Worm (Caenorhabditis elegans): Measurements from ENCODE around the gene srx-130.

Gene srx-130

DNA sequence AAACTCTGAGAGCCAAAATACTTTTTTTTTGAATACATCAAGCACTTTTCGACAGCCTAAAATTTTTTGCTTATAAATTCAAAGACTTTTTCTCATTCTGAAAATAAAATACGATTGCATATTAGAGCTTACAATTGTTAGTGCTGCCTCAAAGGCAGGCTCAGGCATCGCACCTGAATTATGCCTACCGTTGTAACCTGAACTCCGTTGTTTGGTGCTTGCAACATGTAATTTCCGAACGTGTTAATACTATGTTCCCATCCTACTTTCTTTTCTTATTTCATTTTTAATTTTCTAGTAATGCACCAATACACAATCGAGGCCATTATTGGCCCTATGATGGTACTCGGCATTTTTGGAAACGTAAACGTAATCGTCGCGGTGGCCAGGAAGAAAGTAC is 44.1 kb downstream of the srx-130 start, which contains the start of gene srsx-19:
TSS of gene srsx-19 (plus strand) at position 301 of the 400 bp plus-strand sequence.
- no peak for TF ChIP-seq mdl-1 (tag; optimal IDR thresholded peaks at IDR 0.05)
- no peak for TF ChIP-seq egl-27 (tag; optimal IDR thresholded peaks at IDR 0.05)
- TF ChIP-seq R02D3.7 (tag; optimal IDR thresholded peaks at IDR 0.05) = no peak
- TF ChIP-seq alr-1 (tag; optimal IDR thresholded peaks at IDR 0.05) = no peak
- no peak for TF ChIP-seq ceh-82 (tag; optimal IDR thresholded peaks at IDR 0.05)
- TF ChIP-seq sma-9 (GFP tag; optimal IDR thresholded peaks at IDR 0.05) = no peak
- no peak for TF ChIP-seq sma-9 (tag; optimal IDR thresholded peaks at IDR 0.05)
- TF ChIP-seq ztf-11 (tag; optimal IDR thresholded peaks at IDR 0.05) = no peak

DNA sequence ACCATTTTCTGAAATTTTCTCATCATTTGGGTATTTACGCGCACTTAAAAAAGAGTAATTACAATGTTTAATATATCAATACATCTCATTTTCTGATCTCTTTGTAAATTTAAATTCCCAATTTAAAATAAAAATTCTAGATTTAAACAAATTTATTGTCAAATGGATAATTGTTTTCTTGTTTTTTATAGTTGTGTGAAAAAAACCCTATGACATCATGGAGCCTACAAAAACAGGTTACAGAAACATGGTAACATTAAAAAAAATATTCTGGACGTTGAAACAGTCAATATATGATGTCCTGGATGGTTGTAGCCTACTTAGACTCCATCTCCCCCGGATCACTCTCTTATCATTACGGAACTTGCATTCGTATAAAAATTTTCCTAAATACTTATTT is 46.3 kb downstream of the srx-130 start, which contains the start of gene spp-12:
TSS of gene spp-12 (plus strand) at position 301 of the 400 bp plus-strand sequence.
- TF ChIP-seq mdl-1 (tag; optimal IDR thresholded peaks at IDR 0.05) (no peak), fos-1 (tag; optimal IDR thresholded peaks at IDR 0.05) (no peak), nhr-237 (tag; optimal IDR thresholded peaks at IDR 0.05) (no peak), ZK546.5 (tag; optimal IDR thresholded peaks at IDR 0.05) (no peak), Y55F3AM.14 (GFP tag; optimal IDR thresholded peaks at IDR 0.05) (no peak), egl-27 (tag; optimal IDR thresholded peaks at IDR 0.05) (no peak), ztf-4 (tag; optimal IDR thresholded peaks at IDR 0.05) (no peak), zag-1 (tag; optimal IDR thresholded peaks at IDR 0.05) (no peak), blmp-1 (tag; optimal IDR thresholded peaks at IDR 0.05; ENCODE audit: insufficient read depth) (no peak), nhr-10 (tag; optimal IDR thresholded peaks at IDR 0.05) (no peak)

- TF ChIP-seq ztf-1 (GFP tag; conservative IDR thresholded peaks at IDR 0.05) (no peak), gmeb-1 (tag; optimal IDR thresholded peaks at IDR 0.05) (no peak), elt-3 (tag; optimal IDR thresholded peaks at IDR 0.05) (no peak), nhr-25 (tag; optimal IDR thresholded peaks at IDR 0.05) (no peak), aly-2 (tag; optimal IDR thresholded peaks at IDR 0.05) (no peak), egl-27 (tag; optimal IDR thresholded peaks at IDR 0.05) (no peak), nhr-129 (tag; optimal IDR thresholded peaks at IDR 0.05) (no peak), ztf-11 (tag; optimal IDR thresholded peaks at IDR 0.05) (no peak), nhr-77 (tag; optimal IDR thresholded peaks at IDR 0.05) (no peak), Y55F3AM.14 (GFP tag; optimal IDR thresholded peaks at IDR 0.05) (no peak), ceh-82 (tag; optimal IDR thresholded peaks at IDR 0.05) (no peak), lin-13 (GFP tag; optimal IDR thresholded peaks at IDR 0.05) (no peak), unc-62 (GFP tag; optimal IDR thresholded peaks at IDR 0.05) (no peak)
Observed at ce11 chrV:13890473-13890872, 47.2 kb downstream of the srx-130 start, which contains the start of gene lbp-8. TSS of gene lbp-8 (plus strand) at chrV:13890773.

ce11 chrV:13891489-13891888 is 48.2 kb downstream of the srx-130 start:
- TF ChIP-seq nhr-21 (tag; optimal IDR thresholded peaks at IDR 0.05) (peak; percentile 12), aly-2 (tag; optimal IDR thresholded peaks at IDR 0.05) (no peak), mbf-1 (tag; optimal IDR thresholded peaks at IDR 0.05) (no peak), crh-2 (tag; optimal IDR thresholded peaks at IDR 0.05) (no peak), sma-9 (GFP tag; optimal IDR thresholded peaks at IDR 0.05) (peak; percentile 1), sma-9 (tag; optimal IDR thresholded peaks at IDR 0.05) (no peak)

DNA sequence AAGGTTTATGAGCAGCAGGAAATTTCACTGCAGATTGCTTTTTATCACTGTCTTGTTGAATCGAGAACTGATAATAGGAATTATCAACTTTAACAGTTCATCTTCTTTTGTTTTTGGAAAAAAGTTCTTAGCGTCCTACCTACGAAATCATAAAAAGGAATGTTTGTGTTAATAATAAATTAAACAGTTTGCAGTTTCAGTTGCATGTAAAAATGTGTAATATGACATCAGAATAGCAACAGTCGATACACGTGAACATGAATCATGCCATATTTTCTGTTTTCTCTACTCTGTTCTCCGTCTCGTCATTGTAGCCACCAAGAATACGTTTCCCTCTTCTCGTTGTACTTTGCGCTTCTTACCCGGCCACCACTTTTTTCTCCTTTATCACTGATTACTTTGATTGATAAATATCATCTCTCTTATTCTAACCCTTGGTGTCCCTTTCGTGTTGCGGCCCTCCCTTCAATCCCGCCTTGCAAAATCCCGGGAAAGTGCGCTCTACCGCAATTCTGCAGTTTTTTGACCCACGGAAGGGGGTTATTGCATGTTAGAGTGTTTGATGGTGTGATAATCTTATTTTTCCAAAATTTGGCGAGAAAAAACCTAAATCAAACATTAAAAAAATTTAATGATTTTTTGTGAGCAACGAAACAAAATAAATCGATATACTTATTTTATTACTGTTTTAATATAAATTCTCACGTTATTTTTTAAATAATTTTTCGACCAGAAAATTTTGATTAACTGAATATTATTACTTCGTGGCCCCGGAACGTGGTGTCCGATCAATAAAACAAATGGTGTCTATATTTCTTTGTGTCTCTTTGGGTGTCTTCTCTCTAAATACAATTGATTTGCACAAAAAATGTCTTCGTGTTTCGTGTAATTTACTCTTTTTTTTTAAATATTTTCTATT is 49.5 kb downstream of the srx-130 start, which contains the start of gene sptl-3:
TSS of gene sptl-3 (plus strand) at position 869 of the 919 bp plus-strand sequence.
- TF ChIP-seq ztf-4 (tag; optimal IDR thresholded peaks at IDR 0.05) (peak; percentile 13), ceh-16 (tag; optimal IDR thresholded peaks at IDR 0.05) (no peak), nhr-11 (tag; optimal IDR thresholded peaks at IDR 0.05) (no peak), sma-9 (GFP tag; optimal IDR thresholded peaks at IDR 0.05) (peak; percentile 71), sma-9 (tag; optimal IDR thresholded peaks at IDR 0.05) (no peak), nhr-21 (tag; optimal IDR thresholded peaks at IDR 0.05) (peak; percentile 73), ZK546.5 (tag; optimal IDR thresholded peaks at IDR 0.05) (no peak), dmd-4 (tag; optimal IDR thresholded peaks at IDR 0.05) (no peak), sma-3 (GFP tag; optimal IDR thresholded peaks at IDR 0.05) (peak; percentile 58), fos-1 (tag; optimal IDR thresholded peaks at IDR 0.05) (peak; percentile 60), C34F6.9 (tag; optimal IDR thresholded peaks at IDR 0.05) (peak; percentile 21), mdl-1 (tag; optimal IDR thresholded peaks at IDR 0.05) (peak in 1 of 2 experiments; percentile 5), elt-1 (tag; optimal IDR thresholded peaks at IDR 0.05) (no peak), F13H6.1 (tag; optimal IDR thresholded peaks at IDR 0.05) (peak; percentile 49), crh-2 (tag; optimal IDR thresholded peaks at IDR 0.05) (peak; percentile 74), nhr-129 (tag; optimal IDR thresholded peaks at IDR 0.05) (peak; percentile 53), lsy-2 (tag; optimal IDR thresholded peaks at IDR 0.05) (peak in 1 of 2 experiments; percentile 1), blmp-1 (tag; optimal IDR thresholded peaks at IDR 0.05; ENCODE audit: insufficient read depth) (peak; percentile 58), nhr-25 (tag; optimal IDR thresholded peaks at IDR 0.05) (peak; percentile 53)

All from whole organism, L2 larva.